Worm (Caenorhabditis elegans) whole organism, L3 larva: ENCODE data around the gene C04E6.12.

ENCODE experiments used
- aly-2 ChIP-seq: fragments of 150-350 bp; optimal IDR thresholded peaks from 2 replicates; lab custom pipeline; 2014; ENCODE audit warnings: missing biosample characterization, missing genetic modification characterization
- fkh-10 ChIP-seq: sonication (generic microtip); optimal IDR thresholded peaks from 2 replicates; lab custom pipeline; 2017; ENCODE audit warnings: missing biosample characterization, missing genetic modification reagents, missing genetic modification characterization
- fos-1 ChIP-seq: fragments of 150-350 bp; optimal IDR thresholded peaks from 2 replicates; lab custom pipeline; 2014; ENCODE audit warnings: missing biosample characterization, missing genetic modification characterization
- nfya-1 ChIP-seq: sonication (generic microtip); optimal IDR thresholded peaks from 2 replicates; lab custom pipeline; 2017; ENCODE audit warnings: missing genetic modification characterization, mild to moderate bottlenecking, missing compliant biosample characterization, antibody characterized with exemption, moderate library complexity; ENCODE audit not compliant: insufficient read depth
- nhr-12 ChIP-seq: fragments of 150-350 bp; optimal IDR thresholded peaks from 2 replicates; lab custom pipeline; 2014; ENCODE audit warnings: missing biosample characterization, missing genetic modification characterization
- pqm-1 ChIP-seq: fragments of 150-350 bp; optimal IDR thresholded peaks from 2 replicates; lab custom pipeline; 2017; ENCODE audit warnings: missing biosample characterization, missing genetic modification characterization, inconsistent platforms

DNA sequence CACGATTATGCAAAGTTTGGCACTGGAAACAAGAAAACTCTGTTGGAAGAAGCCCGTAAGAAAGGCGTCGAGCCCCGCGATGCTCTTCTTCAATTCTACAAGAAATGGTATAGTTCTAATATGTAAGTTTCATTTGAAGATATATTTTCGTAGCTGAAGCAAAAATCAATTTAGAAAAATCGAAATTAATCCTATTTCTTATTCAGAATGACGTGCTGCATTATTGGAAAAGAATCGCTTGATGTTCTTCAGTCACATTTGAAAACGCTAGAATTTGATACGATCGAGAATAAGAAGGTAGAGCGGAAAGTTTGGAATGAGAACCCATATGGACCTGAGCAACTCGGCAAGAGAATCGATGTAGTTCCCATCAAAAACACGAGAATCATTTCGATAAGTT lies 42.8 kb downstream of the C04E6.12 start:
- TF ChIP-seq fkh-10 (no peak), nhr-12 (tag; lab: Kevin White, UChicago) (no peak), nfya-1 (tag; lab: Kevin White, UChicago) (no peak), fos-1 (no peak), pqm-1 (tag; lab: Kevin White, UChicago) (no peak), aly-2 (no peak)
